Worm (Caenorhabditis elegans): ENCODE results near the gene ZK180.8.

DNA sequence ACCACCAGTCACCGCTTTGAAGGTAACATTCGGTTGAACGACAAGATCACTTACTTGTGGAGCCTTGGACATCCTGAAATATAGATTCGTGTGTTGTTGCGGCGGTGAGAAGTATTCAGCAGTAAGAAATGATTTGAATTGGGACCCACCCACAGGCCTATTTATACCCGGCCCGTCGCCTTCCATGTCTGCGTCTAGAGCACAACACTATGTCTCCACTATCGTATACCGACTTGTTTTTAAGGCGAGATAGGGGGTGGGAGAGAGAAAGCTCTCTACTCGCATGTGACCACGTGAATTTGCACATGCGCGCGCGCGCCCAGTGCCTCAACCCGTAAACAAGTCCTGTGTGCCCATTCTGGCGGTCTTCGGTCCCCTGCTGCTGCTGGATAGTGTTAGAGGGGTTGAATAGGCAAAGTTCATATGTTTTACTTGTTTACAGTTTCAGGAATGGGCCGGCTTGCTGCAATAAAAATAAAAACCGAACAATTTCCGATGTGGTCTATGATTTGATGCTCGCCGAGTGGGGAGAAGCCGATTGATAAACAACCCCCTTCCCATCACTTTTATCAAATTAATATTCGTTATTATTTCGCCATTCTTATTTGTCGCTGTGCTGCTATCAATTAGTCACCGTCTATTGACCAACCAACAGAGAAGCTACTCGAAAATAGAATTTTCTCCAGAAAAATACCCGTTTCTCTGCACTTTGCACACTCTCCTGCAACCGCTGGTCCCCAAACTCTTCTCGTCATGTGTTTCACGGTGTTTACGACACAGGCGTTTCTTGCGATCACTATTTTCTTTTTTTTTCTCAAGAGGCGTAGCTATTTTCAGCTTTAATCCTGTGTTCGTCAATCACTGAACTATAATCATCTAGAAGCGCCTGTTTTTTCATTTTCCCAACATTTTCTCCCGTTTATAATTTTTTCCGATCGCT, 41.5 kb downstream of the ZK180.8 start:
- TF ChIP-seq him-1 (tag; optimal IDR thresholded peaks at IDR 0.05) (peak; percentile 3), W03F9.2 (tag; optimal IDR thresholded peaks at IDR 0.05) (peak; percentile 27)

Data from whole organism, L4/young adult.